Worm (Caenorhabditis elegans): ENCODE results near the gene try-13.
"Not testable (repeated sequence)": the region's sequence is repeated elsewhere in the genome, so short reads cannot be mapped to it uniquely, and the experiment has no call there.

ce11 chrV:7444331-7444730 is 4.4 kb downstream of the try-13 start, which contains the start of gene nhr-141:
- TF ChIP-seq nhr-25 (tag; optimal IDR thresholded peaks at IDR 0.05); lin-13 (GFP tag; optimal IDR thresholded peaks at IDR 0.05); nhr-6 (tag; optimal IDR thresholded peaks at IDR 0.05); dmd-4 (tag; optimal IDR thresholded peaks at IDR 0.05); unc-62 (GFP tag; optimal IDR thresholded peaks at IDR 0.05): not testable (repeated sequence)

Measured in whole organism, L2 larva.